Worm (Caenorhabditis elegans) whole organism, L1 larva: ENCODE data around the gene lgc-27.

Experiments used
- Y116A8C.19 ChIP-seq: sonication (generic microtip); optimal IDR thresholded peaks from 2 replicates; lab custom pipeline; 2016; ENCODE audit warnings: missing compliant biosample characterization, missing genetic modification characterization, borderline replicate concordance
- aly-2 ChIP-seq: fragments of 150-350 bp; optimal IDR thresholded peaks from 2 replicates; lab custom pipeline; 2014; ENCODE audit warnings: missing biosample characterization, missing genetic modification characterization
- ama-1 ChIP-seq: fragments of 150-350 bp; optimal IDR thresholded peaks from 2 replicates; lab custom pipeline; 2014
- blmp-1 ChIP-seq: fragments of 150-350 bp; optimal IDR thresholded peaks from 2 replicates; lab custom pipeline; 2014; ENCODE audit warnings: missing biosample characterization, missing genetic modification characterization
- ceh-63 ChIP-seq: fragments of 200-800 bp; sonication (Bioruptor generic); optimal IDR thresholded peaks from 2 replicates; lab custom pipeline; 2018; ENCODE audit warnings: mild to moderate bottlenecking, missing genetic modification characterization, missing compliant biosample characterization
- ceh-82 ChIP-seq, 3 experiments: fragments of 150-350 bp in 1 of 3; sonication (generic microtip) in 2 of 3; optimal IDR thresholded peaks; 2 replicates each; lab custom pipeline; 2014 to 2017; ENCODE audit warnings: missing biosample characterization in 3 of 3, missing genetic modification characterization in 3 of 3
- ceh-90 ChIP-seq: sonication (generic microtip); optimal IDR thresholded peaks from 2 replicates; lab custom pipeline; 2016; ENCODE audit warnings: missing genetic modification characterization, missing compliant biosample characterization
- ces-1 ChIP-seq: fragments of 150-350 bp; optimal IDR thresholded peaks from 2 replicates; lab custom pipeline; 2014; ENCODE audit warnings: missing biosample characterization, missing genetic modification reagents, missing genetic modification characterization
- dpl-1 ChIP-seq, 3 experiments: fragments of 150-350 bp in 2 of 3; sonication (generic microtip) in 1 of 3; optimal IDR thresholded peaks; 2 replicates each; lab custom pipeline; 2014 to 2017; ENCODE audit warnings: missing biosample characterization in 3 of 3, missing genetic modification characterization in 3 of 3, missing genetic modification reagents in 3 of 3
- dsc-1 ChIP-seq: sonication (generic microtip); optimal IDR thresholded peaks from 2 replicates; lab custom pipeline; 2016; ENCODE audit warnings: mild to moderate bottlenecking, missing genetic modification characterization, missing compliant biosample characterization
- efl-1 ChIP-seq, 4 experiments: fragments of 150-350 bp; optimal IDR thresholded peaks in 3 of 4; peaks in 1 of 4; 1 replicate in 1 of 4; 2 replicates in 3 of 4; lab custom pipeline; 2014; ENCODE audit warnings: missing biosample characterization in 2 of 4, missing genetic modification characterization in 2 of 4, missing genetic modification reagents in 2 of 4
- egl-27 ChIP-seq, 2 experiments: fragments of 150-350 bp in 1 of 2; sonication (generic microtip); optimal IDR thresholded peaks; 3 replicates each; lab custom pipeline; 2017 to 2018; ENCODE audit warnings: missing biosample characterization in 2 of 2, missing genetic modification characterization in 2 of 2, missing genetic modification reagents in 2 of 2
- elt-2 ChIP-seq: sonication (generic microtip); optimal IDR thresholded peaks from 2 replicates; lab custom pipeline; 2016; ENCODE audit warnings: missing genetic modification characterization, mild to moderate bottlenecking, inconsistent platforms, missing compliant biosample characterization, missing genetic modification reagents
- grh-1 ChIP-seq: fragments of 200-800 bp; sonication (Bioruptor generic); IDR thresholded peaks from 2 replicates; pipeline ENCODE4 v1.3.6; 2022; ENCODE audit warnings: missing genetic modification reagents, missing genetic modification characterization, missing compliant biosample characterization
- hlh-4 ChIP-seq: sonication (generic microtip); optimal IDR thresholded peaks from 2 replicates; lab custom pipeline; 2016; ENCODE audit warnings: mild to moderate bottlenecking, missing genetic modification characterization, missing compliant biosample characterization
- hpl-2 ChIP-seq: fragments of 150-350 bp; optimal IDR thresholded peaks from 2 replicates; lab custom pipeline; 2014; ENCODE audit warnings: missing biosample characterization, missing genetic modification reagents, missing genetic modification characterization
- irx-1 ChIP-seq: sonication (generic microtip); optimal IDR thresholded peaks from 2 replicates; lab custom pipeline; 2016; ENCODE audit warnings: missing genetic modification characterization, missing compliant biosample characterization
- isw-1 ChIP-seq: fragments of 200-800 bp; sonication (Bioruptor generic); IDR thresholded peaks from 2 replicates; pipeline ENCODE4 v1.3.6; 2022; ENCODE audit warnings: missing genetic modification characterization, missing compliant biosample characterization
- lin-14 ChIP-seq: fragments of 200-800 bp; sonication (Bioruptor generic); optimal IDR thresholded peaks from 2 replicates; lab custom pipeline; 2018; ENCODE audit warnings: mild to moderate bottlenecking, missing genetic modification characterization, moderate library complexity, missing compliant biosample characterization
- lin-15B ChIP-seq: fragments of 150-350 bp; sonication (generic microtip); optimal IDR thresholded peaks from 3 replicates; lab custom pipeline; 2014; ENCODE audit warnings: missing biosample characterization, missing genetic modification characterization
- lin-35 ChIP-seq, 2 experiments: fragments of 150-350 bp; optimal IDR thresholded peaks; 2 replicates each; lab custom pipeline; 2014; ENCODE audit warnings: missing biosample characterization in 2 of 2, missing genetic modification characterization in 2 of 2, missing genetic modification reagents in 2 of 2
- lsy-2 ChIP-seq, 2 experiments: fragments of 150-350 bp; optimal IDR thresholded peaks; 2 replicates each; lab custom pipeline; 2014; ENCODE audit warnings: missing biosample characterization in 2 of 2, missing genetic modification characterization in 2 of 2
- mef-2 ChIP-seq: fragments of 150-350 bp; optimal IDR thresholded peaks from 2 replicates; lab custom pipeline; 2014; ENCODE audit warnings: missing biosample characterization, missing genetic modification characterization
- nhr-28 ChIP-seq: fragments of 150-350 bp; optimal IDR thresholded peaks from 2 replicates; lab custom pipeline; 2014; ENCODE audit warnings: missing biosample characterization, missing genetic modification characterization
- nhr-47 ChIP-seq: sonication (generic microtip); optimal IDR thresholded peaks from 2 replicates; lab custom pipeline; 2016; ENCODE audit warnings: mild to moderate bottlenecking, missing genetic modification characterization, moderate library complexity, missing compliant biosample characterization
- nhr-71 ChIP-seq: sonication (generic microtip); optimal IDR thresholded peaks from 2 replicates; lab custom pipeline; 2016; ENCODE audit warnings: mild to moderate bottlenecking, missing genetic modification characterization, moderate library complexity, missing compliant biosample characterization
- nhr-76 ChIP-seq: sonication (generic microtip); optimal IDR thresholded peaks from 2 replicates; lab custom pipeline; 2017; ENCODE audit warnings: missing biosample characterization, missing genetic modification characterization
- nhr-77 ChIP-seq: fragments of 150-350 bp; optimal IDR thresholded peaks from 2 replicates; lab custom pipeline; 2014; ENCODE audit warnings: missing biosample characterization, missing genetic modification characterization
- nhr-84 ChIP-seq: sonication (generic microtip); optimal IDR thresholded peaks from 2 replicates; lab custom pipeline; 2017; ENCODE audit warnings: missing biosample characterization, missing genetic modification characterization
- nhr-85 ChIP-seq: sonication (generic microtip); peaks from one replicate; lab custom pipeline; 2016; ENCODE audit warnings: missing genetic modification characterization, inconsistent platforms, missing compliant biosample characterization
- pag-3 ChIP-seq: sonication (generic microtip); optimal IDR thresholded peaks from 2 replicates; lab custom pipeline; 2017; ENCODE audit warnings: missing genetic modification characterization, mild to moderate bottlenecking, missing compliant biosample characterization, antibody characterized with exemption, borderline replicate concordance; ENCODE audit not compliant: insufficient read depth
- snu-23 ChIP-seq: sonication (generic microtip); optimal IDR thresholded peaks from 2 replicates; lab custom pipeline; 2016; ENCODE audit warnings: missing genetic modification characterization, missing compliant biosample characterization
- sox-4 ChIP-seq: sonication (generic microtip); optimal IDR thresholded peaks from 2 replicates; lab custom pipeline; 2016; ENCODE audit warnings: missing genetic modification characterization, missing compliant biosample characterization
- sptf-1 ChIP-seq: fragments of 150-350 bp; optimal IDR thresholded peaks from 2 replicates; lab custom pipeline; 2014; ENCODE audit warnings: missing biosample characterization, missing genetic modification characterization
- swsn-7 ChIP-seq: sonication (generic microtip); optimal IDR thresholded peaks from 2 replicates; lab custom pipeline; 2016; ENCODE audit warnings: missing genetic modification characterization, missing compliant biosample characterization
- tbx-2 ChIP-seq: sonication (generic microtip); optimal IDR thresholded peaks from 2 replicates; lab custom pipeline; 2016; ENCODE audit warnings: missing genetic modification characterization, missing compliant biosample characterization
- vab-15 ChIP-seq: sonication (generic microtip); optimal IDR thresholded peaks from 2 replicates; lab custom pipeline; 2017; ENCODE audit warnings: missing genotype, mild to moderate bottlenecking, missing genetic modification characterization, missing compliant biosample characterization
- ztf-11 ChIP-seq, 2 experiments: sonication (generic microtip); optimal IDR thresholded peaks; 2 replicates each; lab custom pipeline; 2016 to 2017; ENCODE audit warnings: missing genetic modification characterization in 2 of 2, missing biosample characterization in 1 of 2, missing compliant biosample characterization in 1 of 2
- ztf-4 ChIP-seq: fragments of 150-350 bp; optimal IDR thresholded peaks from 2 replicates; lab custom pipeline; 2014; ENCODE audit warnings: missing biosample characterization, missing genetic modification characterization

Gene lgc-27

ce11 chrII:4686941-4687340, 38.1 kb downstream of the lgc-27 start, which contains the start of gene sre-39:
Gene sre-39, plus strand, starts transcription at chrII:4687241.
- TF ChIP-seq ceh-82 (tag; optimal IDR thresholded peaks at IDR 0.05; lab: Kevin White, UChicago) (no peak), ceh-90 (tag; lab: Kevin White, UChicago) (no peak), lin-15B (tag; lab: Kevin White, UChicago) (no peak), hlh-4 (tag; lab: Kevin White, UChicago) (no peak), hpl-2 (GFP tag; lab: Kevin White, UChicago) (no peak), vab-15 (tag; lab: Kevin White, UChicago) (no peak), sptf-1 (tag; lab: Kevin White, UChicago) (no peak), nhr-71 (tag; lab: Kevin White, UChicago) (no peak), ama-1 (lab: Kevin White, UChicago) (no peak), lin-35 (GFP tag; optimal IDR thresholded peaks at IDR 0.05; lab: Kevin White, UChicago) (no peak), ztf-4 (tag; lab: Kevin White, UChicago) (no peak), sox-4 (no peak), ces-1 (no peak), egl-27 (tag; optimal IDR thresholded peaks at IDR 0.05; lab: Kevin White, UChicago) (no peak), grh-1 (no peak), irx-1 (no peak), isw-1 (GFP tag; lab: Robert Waterston, UW) (no peak), nhr-76 (tag; lab: Kevin White, UChicago) (no peak)

- TF ChIP-seq ceh-63 (GFP tag; lab: Kevin White, UChicago) (no peak), pag-3 (no peak), nhr-47 (tag; lab: Kevin White, UChicago) (no peak), tbx-2 (no peak), grh-1 (no peak), nhr-77 (tag; lab: Kevin White, UChicago) (no peak), swsn-7 (tag; lab: Kevin White, UChicago) (no peak)
Measured at ce11 chrII:4689477-4689876, 40.6 kb downstream of the lgc-27 start, which contains the start of gene F10G7.12. Gene F10G7.12, plus strand, starts transcription at chrII:4689777.

ce11 chrII:4693129-4693528, 44.2 kb downstream of the lgc-27 start, which contains the start of gene F10G7.5:
Gene F10G7.5, plus strand, starts transcription at chrII:4693414.
- peak; percentile 55 for TF ChIP-seq blmp-1 (tag; lab: Kevin White, UChicago)
- TF ChIP-seq dpl-1 (GFP tag; optimal IDR thresholded peaks at IDR 0.05; lab: Kevin White, UChicago) = peak in 2 of 3 experiments; percentile 11 to 34
- peak; percentile 67 for TF ChIP-seq lin-14 (GFP tag; lab: Kevin White, UChicago)
- peak; percentile 9 for TF ChIP-seq nhr-71 (tag; lab: Kevin White, UChicago)
- peak; percentile 33 to 68 for TF ChIP-seq efl-1 (optimal IDR thresholded peaks at IDR 0.05; lab: Kevin White, UChicago)
- TF ChIP-seq efl-1 (GFP tag; optimal IDR thresholded peaks at IDR 0.05 in 1 of 2; lab: Kevin White, UChicago) = peak; percentile 17 to 92
- peak; percentile 42 for TF ChIP-seq nhr-85
- no peak for TF ChIP-seq vab-15 (tag; lab: Kevin White, UChicago)
- peak; percentile 64 for TF ChIP-seq elt-2 (tag; lab: Kevin White, UChicago)
- TF ChIP-seq lsy-2 (tag; optimal IDR thresholded peaks at IDR 0.05; lab: Kevin White, UChicago) = peak; percentile 31 to 52
- TF ChIP-seq mef-2 (tag; lab: Kevin White, UChicago) = no peak
- peak in 1 of 2 experiments; percentile 32 for TF ChIP-seq lin-35 (GFP tag; optimal IDR thresholded peaks at IDR 0.05; lab: Kevin White, UChicago)
- TF ChIP-seq nhr-28 (tag; lab: Kevin White, UChicago) = no peak
- peak; percentile 23 for TF ChIP-seq snu-23 (GFP tag; lab: Kevin White, UChicago)

- TF ChIP-seq ztf-11 (tag; optimal IDR thresholded peaks at IDR 0.05; lab: Kevin White, UChicago) = no peak
- no peak for TF ChIP-seq lsy-2 (tag; optimal IDR thresholded peaks at IDR 0.05; lab: Kevin White, UChicago)
- TF ChIP-seq sptf-1 (tag; lab: Kevin White, UChicago) = no peak
- TF ChIP-seq dsc-1 = no peak
- peak; percentile 14 for TF ChIP-seq nhr-85
- TF ChIP-seq Y116A8C.19 (tag; lab: Kevin White, UChicago) = no peak
- no peak for TF ChIP-seq nhr-84 (tag; lab: Kevin White, UChicago)
- peak; percentile 40 for TF ChIP-seq aly-2
- TF ChIP-seq, all 84 proteins: peak for 2
Measured at ce11 chrII:4696055-4696454, 47.2 kb downstream of the lgc-27 start.
